Fruit fly (Drosophila melanogaster) whole organism, adult: ENCODE data around the gene TkR99D.
"Not testable (repeated sequence)": the region's sequence is repeated elsewhere in the genome, so short reads cannot be mapped to it uniquely, and the experiment has no call there.

ENCODE experiments used
- CG11617 ChIP-seq: fragments of 200-800 bp; sonication (Bioruptor generic); optimal IDR thresholded peaks from 2 replicates; lab custom pipeline; 2017; ENCODE audit warnings: mild to moderate bottlenecking, missing biosample characterization, missing genetic modification reagents, missing genetic modification characterization
- CG12768 ChIP-seq: fragments of 200-800 bp; sonication (Bioruptor generic); optimal IDR thresholded peaks from 2 replicates; lab custom pipeline; 2017; ENCODE audit warnings: missing biosample characterization, missing genetic modification characterization, mild to moderate bottlenecking, moderate library complexity, missing genetic modification reagents
- CG14711 ChIP-seq: fragments of 200-800 bp; sonication (Bioruptor generic); optimal IDR thresholded peaks from 2 replicates; lab custom pipeline; 2018; ENCODE audit warnings: missing biosample characterization, mild to moderate bottlenecking, missing genetic modification characterization, moderate library complexity
- CG1620 ChIP-seq: fragments of 200-800 bp; sonication (Bioruptor generic); optimal IDR thresholded peaks from 2 replicates; lab custom pipeline; 2016; ENCODE audit warnings: missing biosample characterization, missing genetic modification characterization
- CG33017 ChIP-seq: fragments of 200-800 bp; sonication (Bioruptor generic); optimal IDR thresholded peaks from 2 replicates; lab custom pipeline; 2018; ENCODE audit warnings: missing biosample characterization, mild to moderate bottlenecking, missing genetic modification characterization, moderate library complexity
- CG5204 ChIP-seq: fragments of 200-800 bp; sonication (Bioruptor generic); optimal IDR thresholded peaks from 2 replicates; lab custom pipeline; 2016; ENCODE audit warnings: missing biosample characterization, missing genetic modification characterization
- CG7045 ChIP-seq: fragments of 200-800 bp; sonication (Bioruptor generic); optimal IDR thresholded peaks from 2 replicates; lab custom pipeline; 2017; ENCODE audit warnings: missing biosample characterization, mild to moderate bottlenecking, missing genetic modification characterization
- CG7101 ChIP-seq: fragments of 200-800 bp; sonication (Bioruptor generic); optimal IDR thresholded peaks from 2 replicates; lab custom pipeline; 2018; ENCODE audit warnings: missing biosample characterization, mild to moderate bottlenecking, missing genetic modification characterization, moderate library complexity
- Clk ChIP-seq: fragments of 200-800 bp; sonication (Bioruptor generic); optimal IDR thresholded peaks from 2 replicates; lab custom pipeline; 2017; ENCODE audit warnings: missing biosample characterization, missing genetic modification characterization
- Crg-1 ChIP-seq: fragments of 200-800 bp; sonication (Bioruptor generic); optimal IDR thresholded peaks from 2 replicates; lab custom pipeline; 2016; ENCODE audit warnings: missing biosample characterization, missing genetic modification characterization
- Hr96 ChIP-seq: fragments of 200-800 bp; sonication (Bioruptor generic); optimal IDR thresholded peaks from 2 replicates; lab custom pipeline; 2016; ENCODE audit warnings: missing biosample characterization, missing genetic modification characterization
- Mnt ChIP-seq: fragments of 200-800 bp; sonication (Bioruptor generic); optimal IDR thresholded peaks from 2 replicates; lab custom pipeline; 2016; ENCODE audit warnings: missing biosample characterization, mild to moderate bottlenecking, missing genetic modification characterization
- bab1 ChIP-seq: fragments of 200-800 bp; sonication (Bioruptor generic); optimal IDR thresholded peaks from 3 replicates; lab custom pipeline; 2019; ENCODE audit warnings: missing biosample characterization, mild to moderate bottlenecking, missing genetic modification characterization, moderate library complexity
- cic ChIP-seq: fragments of 200-800 bp; sonication (Bioruptor generic); optimal IDR thresholded peaks from 2 replicates; lab custom pipeline; 2017; ENCODE audit warnings: missing biosample characterization, mild to moderate bottlenecking, missing genetic modification characterization, moderate library complexity
- cnc ChIP-seq, 2 experiments: fragments of >200 bp; optimal IDR thresholded peaks; 2 replicates each; lab custom pipeline; 2017
- kay ChIP-seq: fragments of 200-800 bp; sonication (Bioruptor generic); peaks from one replicate; lab custom pipeline; 2016; ENCODE audit warnings: missing biosample characterization, missing genetic modification characterization, borderline replicate concordance
- ovo ChIP-seq: fragments of 200-800 bp; sonication (Bioruptor generic); optimal IDR thresholded peaks from 2 replicates; lab custom pipeline; 2016; ENCODE audit warnings: missing biosample characterization, missing genetic modification characterization
- pad ChIP-seq: fragments of 200-800 bp; sonication (Bioruptor generic); optimal IDR thresholded peaks from 3 replicates; lab custom pipeline; 2017; ENCODE audit warnings: missing biosample characterization, missing genetic modification characterization, mild to moderate bottlenecking, moderate library complexity, missing genetic modification reagents
- tj ChIP-seq: fragments of 200-800 bp; sonication (Bioruptor generic); optimal IDR thresholded peaks from 3 replicates; lab custom pipeline; 2017; ENCODE audit warnings: missing biosample characterization, mild to moderate bottlenecking, missing genetic modification characterization, moderate library complexity
- toe ChIP-seq: fragments of 200-800 bp; sonication (Bioruptor generic); optimal IDR thresholded peaks from 2 replicates; lab custom pipeline; 2016; ENCODE audit warnings: missing biosample characterization, missing genetic modification characterization

Gene TkR99D

dm6 chr3R:29963102-29963501 is 6.1 kb downstream of the TkR99D start:
- TF ChIP-seq cic (GFP tag; lab: Kevin White, UChicago) (no peak), Crg-1 (GFP tag; lab: Kevin White, UChicago) (no peak), Clk (GFP tag; lab: Kevin White, UChicago) (no peak), Hr96 (GFP tag; lab: Kevin White, UChicago) (no peak), CG1620 (GFP tag; lab: Kevin White, UChicago) (no peak), tj (GFP tag; lab: Kevin White, UChicago) (no peak), CG14711 (tag; lab: Kevin White, UChicago) (no peak), toe (GFP tag; lab: Kevin White, UChicago) (no peak), Mnt (GFP tag; lab: Kevin White, UChicago) (no peak), CG11617 (GFP tag; lab: Kevin White, UChicago) (no peak), kay (GFP tag; lab: Kevin White, UChicago) (no peak), cnc (optimal IDR thresholded peaks at IDR 0.05; lab: Kevin White, UChicago) (no peak), bab1 (GFP tag; lab: Kevin White, UChicago) (no peak), ovo (no peak), CG7045 (no peak), CG5204 (GFP tag; lab: Kevin White, UChicago) (no peak), pad (GFP tag; lab: Kevin White, UChicago) (no peak), CG12768 (no peak)

- TF ChIP-seq Clk (GFP tag; lab: Kevin White, UChicago) (no peak), cic (GFP tag; lab: Kevin White, UChicago) (no peak), CG1620 (GFP tag; lab: Kevin White, UChicago) (no peak), tj (GFP tag; lab: Kevin White, UChicago) (no peak), bab1 (GFP tag; lab: Kevin White, UChicago) (no peak)
Measured at dm6 chr3R:29959329-29959728, 9.9 kb downstream of the TkR99D start.

dm6 chr3R:29935756-29936155 is 33.5 kb downstream of the TkR99D start, which contains the start of the genes eIF2Balpha and Vps13B:
Gene eIF2Balpha (minus strand): TSS chr3R:29935888.
Gene Vps13B (plus strand): TSS chr3R:29935978.
- TF ChIP-seq bab1 (GFP tag; lab: Kevin White, UChicago) (peak; percentile 74), CG11617 (GFP tag; lab: Kevin White, UChicago) (peak; percentile 2), CG7045 (no peak)

dm6 chr3R:29933007-29933464 is 36.2 kb downstream of the TkR99D start, which contains the start of the genes Cog7, CG42557 and CG42558:
Gene Cog7 (minus strand): TSS chr3R:29933057.
Gene CG42557 (plus strand): TSS chr3R:29933287.
Gene CG42558 (plus strand): TSS chr3R:29933287.
- TF ChIP-seq pad (GFP tag; lab: Kevin White, UChicago) (no peak), CG7101 (tag; lab: Kevin White, UChicago) (no peak), toe (GFP tag; lab: Kevin White, UChicago) (no peak), CG5204 (GFP tag; lab: Kevin White, UChicago) (no peak), CG11617 (GFP tag; lab: Kevin White, UChicago) (peak; percentile 2), CG7045 (no peak)

- TF ChIP-seq CG33017 (tag; lab: Kevin White, UChicago), result no peak
- no peak for TF ChIP-seq CG12768
- no peak for TF ChIP-seq Mnt (GFP tag; lab: Kevin White, UChicago)
- no peak for TF ChIP-seq Hr96 (GFP tag; lab: Kevin White, UChicago)
- no peak for TF ChIP-seq tj (GFP tag; lab: Kevin White, UChicago)
- TF ChIP-seq Crg-1 (GFP tag; lab: Kevin White, UChicago), result no peak
- TF ChIP-seq bab1 (GFP tag; lab: Kevin White, UChicago), result no peak
- TF ChIP-seq CG11617 (GFP tag; lab: Kevin White, UChicago), result no peak
- TF ChIP-seq ovo, result no peak
- no peak for TF ChIP-seq CG5204 (GFP tag; lab: Kevin White, UChicago)
- TF ChIP-seq cic (GFP tag; lab: Kevin White, UChicago), result no peak
- no peak for TF ChIP-seq cnc (optimal IDR thresholded peaks at IDR 0.05; lab: Kevin White, UChicago)
Measured at dm6 chr3R:29930286-29930685, 39.0 kb downstream of the TkR99D start, which contains the start of gene alpha-Man-Ic. Gene alpha-Man-Ic (minus strand): TSS chr3R:29930386.

- no peak for TF ChIP-seq CG12768
Measured at dm6 chr3R:29926955-29927354, 42.3 kb downstream of the TkR99D start, which contains the start of gene CG15522. Gene CG15522 (plus strand): TSS chr3R:29927255.

dm6 chr3R:29926089-29926488 is 43.2 kb downstream of the TkR99D start, which contains the start of gene Jon99Ci:
Gene Jon99Ci (minus strand): TSS chr3R:29926189.
- TF ChIP-seq cic (GFP tag; lab: Kevin White, UChicago), result peak; percentile 64
- TF ChIP-seq ovo, result no peak
- TF ChIP-seq CG5204 (GFP tag; lab: Kevin White, UChicago), result no peak
- TF ChIP-seq toe (GFP tag; lab: Kevin White, UChicago), result no peak

- TF ChIP-seq pad (GFP tag; lab: Kevin White, UChicago); ovo; bab1 (GFP tag; lab: Kevin White, UChicago): not testable (repeated sequence)
Measured at dm6 chr3R:29924515-29924914, 44.7 kb downstream of the TkR99D start, which contains the start of gene Jon99Cii. Gene Jon99Cii (minus strand): TSS chr3R:29924615.
